Worm (Caenorhabditis elegans) whole organism, L2 larva: ENCODE results near the gene C02E7.10.

Experiments used
- egl-27 ChIP-seq: sonication (generic microtip); optimal IDR thresholded peaks from 3 replicates; lab custom pipeline; 2017; ENCODE audit warnings: missing biosample characterization, missing genetic modification reagents, missing genetic modification characterization
- lsy-2 ChIP-seq, 2 experiments: fragments of 150-350 bp in 1 of 2; sonication (generic microtip) in 1 of 2; optimal IDR thresholded peaks; 2 replicates each; lab custom pipeline; 2014 to 2017; ENCODE audit warnings: missing biosample characterization in 2 of 2, missing genetic modification characterization in 2 of 2

ce11 chrV:4933268-4933667 lies 423 bp upstream of the C02E7.10 start:
- TF ChIP-seq lsy-2 (tag; optimal IDR thresholded peaks at IDR 0.05; lab: Kevin White, UChicago) (no peak), egl-27 (tag; lab: Kevin White, UChicago) (no peak)
